Worm (Caenorhabditis elegans) whole organism, late embryonic: Measurements from ENCODE around the gene C14E2.3.

Source experiments
- C08G9.2 ChIP-seq: sonication (generic microtip); optimal IDR thresholded peaks from 2 replicates; lab custom pipeline; 2016; ENCODE audit warnings: mild to moderate bottlenecking, missing genetic modification characterization, moderate library complexity, missing compliant biosample characterization
- F13H6.1 ChIP-seq: sonication (generic microtip); optimal IDR thresholded peaks from 2 replicates; lab custom pipeline; 2016; ENCODE audit warnings: missing genetic modification characterization, missing compliant biosample characterization
- T23F11.4 ChIP-seq: fragments of 200-800 bp; sonication (Bioruptor generic); optimal IDR thresholded peaks from 2 replicates; lab custom pipeline; 2018; ENCODE audit warnings: mild to moderate bottlenecking, missing genetic modification characterization, missing compliant biosample characterization
- ahr-1 ChIP-seq: sonication (generic microtip); optimal IDR thresholded peaks from 2 replicates; lab custom pipeline; 2016; ENCODE audit warnings: missing genetic modification characterization, missing compliant biosample characterization
- ama-1 ChIP-seq: fragments of 150-350 bp; optimal IDR thresholded peaks from 2 replicates; lab custom pipeline; 2014
- ceh-22 ChIP-seq: sonication (generic microtip); optimal IDR thresholded peaks from 2 replicates; lab custom pipeline; 2017; ENCODE audit warnings: missing biosample characterization, missing genetic modification characterization
- ceh-24 ChIP-seq: sonication (generic microtip); optimal IDR thresholded peaks from 2 replicates; lab custom pipeline; 2016; ENCODE audit warnings: mild to moderate bottlenecking, missing genetic modification characterization, missing compliant biosample characterization
- ceh-30 ChIP-seq: fragments of 150-350 bp; optimal IDR thresholded peaks from 2 replicates; lab custom pipeline; 2014; ENCODE audit warnings: missing biosample characterization, missing genetic modification characterization
- ceh-31 ChIP-seq: sonication (generic microtip); optimal IDR thresholded peaks from 2 replicates; lab custom pipeline; 2016; ENCODE audit warnings: missing genetic modification characterization, missing compliant biosample characterization
- ceh-45 ChIP-seq: fragments of 200-800 bp; sonication (Bioruptor generic); IDR thresholded peaks from 2 replicates; pipeline ENCODE4 v1.3.6; 2022; ENCODE audit warnings: missing genetic modification reagents, missing genetic modification characterization, missing compliant biosample characterization
- ceh-48 ChIP-seq: sonication (generic microtip); optimal IDR thresholded peaks from 2 replicates; lab custom pipeline; 2016; ENCODE audit warnings: missing genetic modification characterization, inconsistent platforms, missing compliant biosample characterization
- ceh-6 ChIP-seq: fragments of 200-800 bp; sonication (Bioruptor generic); optimal IDR thresholded peaks from 2 replicates; lab custom pipeline; 2018; ENCODE audit warnings: mild to moderate bottlenecking, missing genetic modification characterization, missing compliant biosample characterization
- ceh-9 ChIP-seq: sonication (generic microtip); optimal IDR thresholded peaks from 2 replicates; lab custom pipeline; 2016; ENCODE audit warnings: mild to moderate bottlenecking, missing genetic modification characterization, inconsistent platforms, missing compliant biosample characterization
- che-1 ChIP-seq: sonication (generic microtip); optimal IDR thresholded peaks from 2 replicates; lab custom pipeline; 2016; ENCODE audit warnings: mild to moderate bottlenecking, missing genetic modification characterization, missing compliant biosample characterization
- elt-2 ChIP-seq: sonication (generic microtip); optimal IDR thresholded peaks from 2 replicates; lab custom pipeline; 2016; ENCODE audit warnings: missing genetic modification reagents, missing genetic modification characterization, missing compliant biosample characterization
- elt-4 ChIP-seq: sonication (generic microtip); optimal IDR thresholded peaks from 2 replicates; lab custom pipeline; 2016; ENCODE audit warnings: missing genetic modification characterization, missing compliant biosample characterization
- ets-4 ChIP-seq: sonication (generic microtip); optimal IDR thresholded peaks from 2 replicates; lab custom pipeline; 2016; ENCODE audit warnings: missing genetic modification characterization, missing compliant biosample characterization
- eyg-1 ChIP-seq: sonication (generic microtip); optimal IDR thresholded peaks from 2 replicates; lab custom pipeline; 2016; ENCODE audit warnings: missing genotype, missing genetic modification characterization, missing compliant biosample characterization
- fax-1 ChIP-seq: sonication (generic microtip); optimal IDR thresholded peaks from 2 replicates; lab custom pipeline; 2016; ENCODE audit warnings: missing genotype, missing genetic modification characterization, missing compliant biosample characterization
- fkh-10 ChIP-seq: fragments of 150-350 bp; optimal IDR thresholded peaks from 2 replicates; lab custom pipeline; 2014; ENCODE audit warnings: missing biosample characterization, missing genetic modification reagents, missing genetic modification characterization
- fkh-6 ChIP-seq: sonication (generic microtip); optimal IDR thresholded peaks from 2 replicates; lab custom pipeline; 2016; ENCODE audit warnings: missing genetic modification characterization, missing compliant biosample characterization
- hlh-15 ChIP-seq: sonication (generic microtip); optimal IDR thresholded peaks from 2 replicates; lab custom pipeline; 2016; ENCODE audit warnings: missing genetic modification characterization, missing compliant biosample characterization
- hlh-8 ChIP-seq: sonication (generic microtip); optimal IDR thresholded peaks from 2 replicates; lab custom pipeline; 2016; ENCODE audit warnings: missing genotype, missing genetic modification characterization, missing compliant biosample characterization
- lim-6 ChIP-seq: sonication (generic microtip); optimal IDR thresholded peaks from 2 replicates; lab custom pipeline; 2016; ENCODE audit warnings: missing genetic modification characterization, missing compliant biosample characterization
- lin-11 ChIP-seq: fragments of 200-800 bp; sonication (Bioruptor generic); optimal IDR thresholded peaks from 2 replicates; lab custom pipeline; 2018; ENCODE audit warnings: mild to moderate bottlenecking, missing genetic modification characterization, missing compliant biosample characterization
- madf-2 ChIP-seq: sonication (generic microtip); optimal IDR thresholded peaks from 2 replicates; lab custom pipeline; 2017; ENCODE audit warnings: missing genetic modification characterization, missing compliant biosample characterization
- nfya-1 ChIP-seq: sonication (generic microtip); optimal IDR thresholded peaks from 2 replicates; lab custom pipeline; 2017; ENCODE audit warnings: missing genetic modification characterization, mild to moderate bottlenecking, missing compliant biosample characterization, antibody characterized with exemption, moderate library complexity
- nhr-11 ChIP-seq: fragments of 150-350 bp; optimal IDR thresholded peaks from 2 replicates; lab custom pipeline; 2014; ENCODE audit warnings: missing biosample characterization, missing genetic modification characterization
- nhr-232 ChIP-seq: sonication (generic microtip); optimal IDR thresholded peaks from 2 replicates; lab custom pipeline; 2016; ENCODE audit warnings: missing genetic modification characterization, missing compliant biosample characterization
- odd-2 ChIP-seq: sonication (generic microtip); optimal IDR thresholded peaks from 2 replicates; lab custom pipeline; 2017; ENCODE audit warnings: antibody characterized with exemption, mild to moderate bottlenecking, missing genetic modification characterization, missing compliant biosample characterization
- pag-3 ChIP-seq: sonication (generic microtip); optimal IDR thresholded peaks from 2 replicates; lab custom pipeline; 2016; ENCODE audit warnings: missing compliant biosample characterization, missing genetic modification characterization, borderline replicate concordance
- pat-9 ChIP-seq: fragments of 200-800 bp; sonication (Bioruptor generic); optimal IDR thresholded peaks from 2 replicates; lab custom pipeline; 2018; ENCODE audit warnings: mild to moderate bottlenecking, missing genetic modification characterization, moderate library complexity, missing compliant biosample characterization
- pax-1 ChIP-seq: fragments of 150-350 bp; optimal IDR thresholded peaks from 2 replicates; lab custom pipeline; 2014; ENCODE audit warnings: missing biosample characterization, missing genetic modification characterization
- pha-4 ChIP-seq: fragments of 150-350 bp; optimal IDR thresholded peaks from 2 replicates; lab custom pipeline; 2018; ENCODE audit warnings: missing biosample characterization, missing genetic modification reagents, missing genetic modification characterization
- rnt-1 ChIP-seq: sonication (generic microtip); optimal IDR thresholded peaks from 2 replicates; lab custom pipeline; 2016; ENCODE audit warnings: missing genetic modification characterization, missing compliant biosample characterization
- sdc-2 ChIP-seq: sonication (generic microtip); optimal IDR thresholded peaks from 2 replicates; lab custom pipeline; 2016; ENCODE audit warnings: missing genotype, missing genetic modification characterization, missing compliant biosample characterization
- sox-2 ChIP-seq: fragments of 200-800 bp; sonication (Bioruptor generic); IDR thresholded peaks from 2 replicates; pipeline ENCODE4 v1.3.6; 2022; ENCODE audit warnings: missing genetic modification reagents, missing genetic modification characterization, missing compliant biosample characterization
- sox-4 ChIP-seq: sonication (generic microtip); optimal IDR thresholded peaks from 2 replicates; lab custom pipeline; 2017; ENCODE audit warnings: mild to moderate bottlenecking, missing genetic modification characterization, inconsistent platforms, missing compliant biosample characterization
- syd-9 ChIP-seq: sonication (generic microtip); optimal IDR thresholded peaks from 2 replicates; lab custom pipeline; 2016; ENCODE audit warnings: mild to moderate bottlenecking, missing genetic modification characterization, moderate library complexity, missing compliant biosample characterization
- tbx-2 ChIP-seq: sonication (generic microtip); optimal IDR thresholded peaks from 2 replicates; lab custom pipeline; 2016; ENCODE audit warnings: missing genetic modification characterization, missing compliant biosample characterization
- tbx-7 ChIP-seq: sonication (generic microtip); optimal IDR thresholded peaks from 2 replicates; lab custom pipeline; 2016; ENCODE audit warnings: missing genotype, missing genetic modification characterization, missing compliant biosample characterization
- ttx-3 ChIP-seq: sonication (generic microtip); optimal IDR thresholded peaks from 2 replicates; lab custom pipeline; 2016; ENCODE audit warnings: missing genetic modification reagents, missing genetic modification characterization, missing compliant biosample characterization
- unc-3 ChIP-seq, 2 experiments: fragments of 200-800 bp in 1 of 2; sonication (Bioruptor generic) in 1 of 2; sonication (generic microtip) in 1 of 2; conservative IDR thresholded peaks in 1 of 2; optimal IDR thresholded peaks in 1 of 2; 2 replicates each; pipeline versions ENCODE4 v1.3.6 to Lab custom; 2016 to 2022; ENCODE audit warnings: missing compliant biosample characterization in 2 of 2, missing genetic modification characterization in 2 of 2, missing genetic modification reagents in 1 of 2
- unc-42 ChIP-seq: sonication (generic microtip); optimal IDR thresholded peaks from 2 replicates; lab custom pipeline; 2016; ENCODE audit warnings: missing genotype, missing genetic modification characterization, missing compliant biosample characterization
- unc-86 ChIP-seq: sonication (generic microtip); optimal IDR thresholded peaks from 2 replicates; lab custom pipeline; 2016; ENCODE audit warnings: missing genetic modification characterization, missing compliant biosample characterization
- ztf-16 ChIP-seq: sonication (generic microtip); optimal IDR thresholded peaks from 2 replicates; lab custom pipeline; 2017; ENCODE audit warnings: missing genetic modification characterization, missing compliant biosample characterization

The C14E2.3 gene

DNA sequence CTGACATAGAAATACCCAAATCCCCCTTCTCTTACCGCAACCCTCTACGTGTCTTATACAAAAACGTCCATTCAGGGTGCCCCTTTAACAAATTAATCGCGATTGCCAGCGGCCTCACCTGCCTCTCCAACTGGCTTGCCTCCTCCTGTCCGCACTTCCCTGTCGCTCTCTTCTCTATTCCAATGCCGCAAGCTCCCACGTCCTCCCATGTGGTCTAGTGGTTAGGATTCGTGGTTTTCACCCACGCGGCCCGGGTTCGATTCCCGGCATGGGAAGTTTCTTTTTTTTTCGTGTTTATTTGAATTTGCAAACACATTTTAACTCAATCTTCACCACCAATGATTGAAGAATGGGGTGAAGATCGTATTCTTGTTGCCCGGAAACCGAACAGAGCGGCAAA is 47.3 kb upstream of the C14E2.3 start (continued):
- TF ChIP-seq sox-4 (tag; lab: Kevin White, UChicago), result peak; percentile 76
- TF ChIP-seq nhr-232, result peak; percentile 68
- no peak for TF ChIP-seq ets-4 (tag; lab: Kevin White, UChicago)
- no peak for TF ChIP-seq pax-1 (tag; lab: Kevin White, UChicago)
- peak; percentile 82 for TF ChIP-seq ttx-3 (tag; lab: Kevin White, UChicago)
- TF ChIP-seq fkh-10 (GFP tag; lab: Kevin White, UChicago), result no peak
- TF ChIP-seq ama-1 (lab: Kevin White, UChicago), result no peak
- no peak for TF ChIP-seq pha-4 (tag; lab: Kevin White, UChicago)
- TF ChIP-seq madf-2 (tag; lab: Kevin White, UChicago), result peak; percentile 74
- TF ChIP-seq C08G9.2 (tag; lab: Kevin White, UChicago), result peak; percentile 75
- TF ChIP-seq unc-86 (tag; lab: Kevin White, UChicago), result peak; percentile 53
- peak; percentile 84 for TF ChIP-seq tbx-2 (tag; lab: Kevin White, UChicago)
- TF ChIP-seq sox-2 (GFP tag; lab: Robert Waterston, UW), result peak; percentile 74
- TF ChIP-seq ztf-16, result peak; percentile 69
- peak; percentile 5 for TF ChIP-seq unc-42 (tag; lab: Kevin White, UChicago)
- TF ChIP-seq pat-9, result peak; percentile 72
- TF ChIP-seq odd-2, result no peak
- TF ChIP-seq syd-9 (tag; lab: Kevin White, UChicago), result peak; percentile 65
- TF ChIP-seq ceh-24 (tag; lab: Kevin White, UChicago), result peak; percentile 6
- TF ChIP-seq unc-3 (GFP tag; conservative IDR thresholded peaks at IDR 0.05; lab: Robert Waterston, UW), result peak; percentile 64; the same call in 1 of the 2 replicates
- peak; percentile 60 for TF ChIP-seq unc-3 (tag; optimal IDR thresholded peaks at IDR 0.05; lab: Kevin White, UChicago)
- TF ChIP-seq lim-6 (tag; lab: Kevin White, UChicago), result peak; percentile 14
- TF ChIP-seq ahr-1 (tag; lab: Kevin White, UChicago), result peak; percentile 42
- peak; percentile 64; the same call in 1 of the 2 replicates for TF ChIP-seq ceh-45 (GFP tag; lab: Robert Waterston, UW)
- no peak for TF ChIP-seq elt-4 (tag; lab: Kevin White, UChicago)
- peak; percentile 49 for TF ChIP-seq T23F11.4 (GFP tag; lab: Kevin White, UChicago)
- peak; percentile 74 for TF ChIP-seq hlh-15
- peak; percentile 85 for TF ChIP-seq rnt-1 (tag; lab: Kevin White, UChicago)
- TF ChIP-seq ceh-6 (GFP tag; lab: Kevin White, UChicago), result peak; percentile 74
- peak; percentile 49 for TF ChIP-seq ceh-48 (tag; lab: Kevin White, UChicago)
- peak; percentile 37 for TF ChIP-seq tbx-7 (tag; lab: Kevin White, UChicago)
- TF ChIP-seq lin-11 (tag; lab: Kevin White, UChicago), result peak; percentile 62
- TF ChIP-seq pag-3 (tag; lab: Kevin White, UChicago), result peak; percentile 48
- peak; percentile 65 for TF ChIP-seq nfya-1 (tag; lab: Kevin White, UChicago)
- peak; percentile 85 for TF ChIP-seq elt-2 (tag; lab: Kevin White, UChicago)
- TF ChIP-seq F13H6.1 (tag; lab: Kevin White, UChicago), result peak; percentile 56
- peak; percentile 75 for TF ChIP-seq che-1 (tag; lab: Kevin White, UChicago)
- no peak for TF ChIP-seq ceh-22 (tag; lab: Kevin White, UChicago)
- no peak for TF ChIP-seq nhr-11 (tag; lab: Kevin White, UChicago)
- TF ChIP-seq hlh-8 (tag; lab: Kevin White, UChicago), result peak; percentile 51

DNA sequence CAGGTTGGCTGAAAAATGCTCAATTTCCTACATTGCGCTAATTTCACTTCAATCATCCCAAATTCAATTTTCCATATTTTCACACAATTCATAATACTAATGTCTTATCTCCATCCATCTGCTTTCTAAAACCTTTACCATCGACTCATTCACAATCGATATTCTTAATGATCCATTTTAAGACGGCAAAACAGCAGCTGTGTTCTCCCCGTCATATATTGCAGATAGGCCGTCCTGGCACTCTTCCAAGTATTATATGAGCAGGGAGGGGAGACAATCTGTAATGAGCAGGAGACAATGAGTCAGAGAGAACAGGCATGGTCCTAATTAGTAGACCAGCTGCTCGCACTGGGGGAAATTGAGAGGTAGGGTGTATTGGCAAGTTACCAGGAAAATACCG is 46.4 kb upstream of the C14E2.3 start:
- no peak for TF ChIP-seq sox-2 (GFP tag; lab: Robert Waterston, UW)
- no peak for TF ChIP-seq nhr-11 (tag; lab: Kevin White, UChicago)
- TF ChIP-seq sdc-2 (tag; lab: Kevin White, UChicago), result no peak
- TF ChIP-seq ceh-48 (tag; lab: Kevin White, UChicago), result no peak
- TF ChIP-seq fax-1 (tag; lab: Kevin White, UChicago), result no peak
- no peak for TF ChIP-seq ceh-45 (GFP tag; lab: Robert Waterston, UW)
- TF ChIP-seq tbx-7 (tag; lab: Kevin White, UChicago), result no peak
- TF ChIP-seq eyg-1 (tag; lab: Kevin White, UChicago), result no peak
- no peak for TF ChIP-seq ceh-9 (tag; lab: Kevin White, UChicago)
- TF ChIP-seq ama-1 (lab: Kevin White, UChicago), result no peak
- TF ChIP-seq ceh-30, result no peak
- no peak for TF ChIP-seq pha-4 (tag; lab: Kevin White, UChicago)
- TF ChIP-seq nhr-232, result no peak
- no peak for TF ChIP-seq ceh-24 (tag; lab: Kevin White, UChicago)
- TF ChIP-seq fkh-6 (tag; lab: Kevin White, UChicago), result no peak
- no peak for TF ChIP-seq ceh-31 (tag; lab: Kevin White, UChicago)
- TF ChIP-seq hlh-8 (tag; lab: Kevin White, UChicago), result no peak
- TF ChIP-seq, all 69 proteins: peak for 0
